Fruit fly (Drosophila melanogaster) whole organism, embryonic: Measurements from ENCODE around the gene Rbp.

Experiments used
- Atf6 ChIP-seq: fragments of 200-800 bp; sonication (Bioruptor generic); IDR thresholded peaks from 2 replicates; pipeline ENCODE4 v1.3.6; 2022; ENCODE audit warnings: missing biosample characterization, missing genetic modification characterization
- Bdp1 ChIP-seq: fragments of 200-800 bp; sonication (Bioruptor generic); optimal IDR thresholded peaks from 3 replicates; lab custom pipeline; 2016; ENCODE audit warnings: missing biosample characterization, missing genetic modification characterization
- CG10209 ChIP-seq: fragments of 200-800 bp; sonication (Bioruptor generic); optimal IDR thresholded peaks from 3 replicates; lab custom pipeline; 2017; ENCODE audit warnings: missing biosample characterization, mild to moderate bottlenecking, missing genetic modification characterization, missing genetic modification reagents
- CG11560 ChIP-seq: fragments of 200-800 bp; sonication (Bioruptor generic); IDR thresholded peaks from 3 replicates; pipeline ENCODE4 v1.3.6; 2022; ENCODE audit warnings: missing biosample characterization, missing genetic modification characterization
- CG11723 ChIP-seq: fragments of 200-800 bp; sonication (Bioruptor generic); optimal IDR thresholded peaks from 2 replicates; lab custom pipeline; 2017; ENCODE audit warnings: missing biosample characterization, mild to moderate bottlenecking, missing genetic modification characterization
- CG13424 ChIP-seq: fragments of 200-800 bp; sonication (Bioruptor generic); optimal IDR thresholded peaks from 2 replicates; lab custom pipeline; 2019; ENCODE audit warnings: missing biosample characterization, mild to moderate bottlenecking, missing genetic modification characterization, moderate library complexity
- CG15011 ChIP-seq: fragments of 200-800 bp; sonication (Bioruptor generic); optimal IDR thresholded peaks from 3 replicates; lab custom pipeline; 2018; ENCODE audit warnings: missing biosample characterization, mild to moderate bottlenecking, missing genetic modification characterization
- CG1647 ChIP-seq: fragments of 200-800 bp; sonication (Bioruptor generic); optimal IDR thresholded peaks from 3 replicates; lab custom pipeline; 2016; ENCODE audit warnings: missing biosample characterization, missing genetic modification characterization
- CG17328 ChIP-seq: fragments of 200-800 bp; sonication (Bioruptor generic); IDR thresholded peaks from 2 replicates; pipeline ENCODE4 v1.3.6; 2022; ENCODE audit warnings: missing biosample characterization, missing genetic modification characterization
- CG17568 ChIP-seq: fragments of 200-800 bp; sonication (Bioruptor generic); optimal IDR thresholded peaks from 2 replicates; lab custom pipeline; 2018; ENCODE audit warnings: missing biosample characterization, mild to moderate bottlenecking, missing genetic modification characterization, moderate library complexity
- CG18011 ChIP-seq: fragments of 200-800 bp; sonication (Bioruptor generic); optimal IDR thresholded peaks from 2 replicates; lab custom pipeline; 2017; ENCODE audit warnings: missing biosample characterization, missing genetic modification characterization, mild to moderate bottlenecking, moderate library complexity, missing genotype
- CG18599 ChIP-seq: fragments of 200-800 bp; sonication (Bioruptor generic); optimal IDR thresholded peaks from 3 replicates; lab custom pipeline; 2017; ENCODE audit warnings: missing biosample characterization, missing genetic modification characterization, mild to moderate bottlenecking, moderate library complexity, missing genetic modification reagents
- CG30020 ChIP-seq: fragments of 200-800 bp; optimal IDR thresholded peaks from 2 replicates; lab custom pipeline; 2019; ENCODE audit warnings: missing biosample characterization, mild to moderate bottlenecking, missing genetic modification characterization, moderate library complexity
- CG31388 ChIP-seq: fragments of 200-800 bp; sonication (Bioruptor generic); optimal IDR thresholded peaks from 2 replicates; lab custom pipeline; 2016; ENCODE audit warnings: missing biosample characterization, missing genetic modification characterization
- CG34376 ChIP-seq: fragments of 200-800 bp; sonication (Bioruptor generic); optimal IDR thresholded peaks from 2 replicates; lab custom pipeline; 2018; ENCODE audit warnings: missing biosample characterization, mild to moderate bottlenecking, missing genetic modification characterization
- CG4282 ChIP-seq: fragments of 200-800 bp; sonication (Bioruptor generic); optimal IDR thresholded peaks from 2 replicates; lab custom pipeline; 2016; ENCODE audit warnings: missing biosample characterization, missing genetic modification characterization
- CG4360 ChIP-seq: fragments of 200-800 bp; sonication (Bioruptor generic); IDR thresholded peaks from 2 replicates; pipeline ENCODE4 v1.3.6; 2022; ENCODE audit warnings: missing biosample characterization, missing genetic modification characterization
- CG6791 ChIP-seq: fragments of 200-800 bp; sonication (Bioruptor generic); IDR thresholded peaks from 3 replicates; pipeline ENCODE4 v1.3.6; 2022; ENCODE audit warnings: missing biosample characterization, missing genetic modification characterization; ENCODE audit not compliant: partially characterized antibody
- CG7928 ChIP-seq: fragments of 200-800 bp; sonication (Bioruptor generic); optimal IDR thresholded peaks from 2 replicates; lab custom pipeline; 2017; ENCODE audit warnings: missing biosample characterization, mild to moderate bottlenecking, missing genetic modification characterization
- CG8478 ChIP-seq: fragments of >200 bp; optimal IDR thresholded peaks from 2 replicates; lab custom pipeline; 2018
- Chrac-16 ChIP-seq: fragments of 200-800 bp; sonication (Bioruptor generic); optimal IDR thresholded peaks from 3 replicates; lab custom pipeline; 2016; ENCODE audit warnings: missing biosample characterization, missing genetic modification characterization
- GATAe ChIP-seq: fragments of 200-800 bp; sonication (Bioruptor generic); conservative IDR thresholded peaks from 2 replicates; pipeline ENCODE4 v1.3.6; 2022; ENCODE audit warnings: missing biosample characterization, missing genetic modification characterization
- HHEX ChIP-seq: fragments of 200-800 bp; sonication (Bioruptor generic); optimal IDR thresholded peaks from 3 replicates; lab custom pipeline; 2017; ENCODE audit warnings: missing biosample characterization, mild to moderate bottlenecking, missing genetic modification characterization, missing genetic modification reagents
- HmgD ChIP-seq: fragments of 200-800 bp; sonication (Bioruptor generic); optimal IDR thresholded peaks from 3 replicates; lab custom pipeline; 2016; ENCODE audit warnings: missing biosample characterization, missing genetic modification characterization
- Hmr ChIP-seq: fragments of 200-800 bp; sonication (Bioruptor generic); optimal IDR thresholded peaks from 3 replicates; lab custom pipeline; 2017; ENCODE audit warnings: mild to moderate bottlenecking, missing biosample characterization, missing genetic modification reagents, missing genetic modification characterization
- Hr3 ChIP-seq: fragments of 200-800 bp; sonication (Bioruptor generic); optimal IDR thresholded peaks from 3 replicates; lab custom pipeline; 2016; ENCODE audit warnings: missing biosample characterization, missing genetic modification characterization
- Jarid2 ChIP-seq: fragments of 200-800 bp; sonication (Bioruptor generic); optimal IDR thresholded peaks from 3 replicates; lab custom pipeline; 2017; ENCODE audit warnings: mild to moderate bottlenecking, missing biosample characterization, missing genetic modification reagents, missing genetic modification characterization
- Med ChIP-seq: fragments of 200-800 bp; sonication (Bioruptor generic); peaks from one replicate; lab custom pipeline; 2016; ENCODE audit warnings: missing biosample characterization, missing genetic modification characterization, mild to moderate bottlenecking, inconsistent platforms, moderate library complexity
- Myb ChIP-seq: fragments of 200-800 bp; sonication (Bioruptor generic); optimal IDR thresholded peaks from 2 replicates; lab custom pipeline; 2016; ENCODE audit warnings: missing biosample characterization, missing genetic modification characterization
- Oli ChIP-seq: fragments of 200-800 bp; sonication (Bioruptor generic); optimal IDR thresholded peaks from 2 replicates; lab custom pipeline; 2018; ENCODE audit warnings: missing biosample characterization, mild to moderate bottlenecking, missing genetic modification characterization, moderate library complexity
- Optix ChIP-seq: fragments of 200-800 bp; sonication (Bioruptor generic); IDR thresholded peaks from 3 replicates; pipeline ENCODE4 v1.3.6; 2022; ENCODE audit warnings: missing biosample characterization, missing genetic modification characterization
- Sox102F ChIP-seq: fragments of 200-800 bp; sonication (Bioruptor generic); optimal IDR thresholded peaks from 2 replicates; lab custom pipeline; 2018; ENCODE audit warnings: missing biosample characterization, mild to moderate bottlenecking, missing genetic modification characterization, moderate library complexity
- abd-A ChIP-seq: fragments of 200-800 bp; sonication (Bioruptor generic); optimal IDR thresholded peaks from 3 replicates; lab custom pipeline; 2019; ENCODE audit warnings: missing biosample characterization, mild to moderate bottlenecking, missing genetic modification characterization, moderate library complexity
- al ChIP-seq: fragments of 200-800 bp; sonication (Bioruptor generic); IDR thresholded peaks from 2 replicates; pipeline ENCODE4 v1.3.6; 2022; ENCODE audit warnings: missing biosample characterization, missing genetic modification characterization
- bbx ChIP-seq: fragments of 200-800 bp; sonication (Bioruptor generic); IDR thresholded peaks from 2 replicates; pipeline ENCODE4 v1.3.6; 2022; ENCODE audit warnings: missing biosample characterization, missing genetic modification characterization; ENCODE audit not compliant: partially characterized antibody
- btn ChIP-seq: fragments of 200-800 bp; sonication (Bioruptor generic); optimal IDR thresholded peaks from 2 replicates; lab custom pipeline; 2016; ENCODE audit warnings: missing biosample characterization, missing genetic modification characterization
- cg ChIP-seq: fragments of 200-800 bp; sonication (Bioruptor generic); optimal IDR thresholded peaks from 3 replicates; lab custom pipeline; 2019; ENCODE audit warnings: missing biosample characterization, mild to moderate bottlenecking, missing genetic modification characterization, moderate library complexity
- danr ChIP-seq: fragments of 200-800 bp; sonication (Bioruptor generic); IDR thresholded peaks from 2 replicates; pipeline ENCODE4 v1.3.6; 2022; ENCODE audit warnings: missing biosample characterization, missing genetic modification characterization
- ems ChIP-seq: fragments of 200-800 bp; sonication (Bioruptor generic); optimal IDR thresholded peaks from 3 replicates; lab custom pipeline; 2016; ENCODE audit warnings: missing biosample characterization, missing genetic modification characterization
- h ChIP-seq: fragments of >200 bp; optimal IDR thresholded peaks from 2 replicates; lab custom pipeline; 2017
- maf-S ChIP-seq: fragments of 200-800 bp; sonication (Bioruptor generic); optimal IDR thresholded peaks from 2 replicates; lab custom pipeline; 2016; ENCODE audit warnings: missing biosample characterization, missing genetic modification characterization
- mld ChIP-seq: fragments of 200-800 bp; sonication (Bioruptor generic); IDR thresholded peaks from 3 replicates; pipeline ENCODE4 v1.3.6; 2022; ENCODE audit warnings: missing biosample characterization, missing genetic modification characterization; ENCODE audit not compliant: partially characterized antibody
- otp ChIP-seq: fragments of 200-800 bp; sonication (Bioruptor generic); IDR thresholded peaks from 3 replicates; pipeline ENCODE4, ENCODE4 v1.3.6; 2022; ENCODE audit warnings: missing biosample characterization, missing genetic modification characterization
- pb ChIP-seq: fragments of 200-800 bp; sonication (Bioruptor generic); optimal IDR thresholded peaks from 3 replicates; lab custom pipeline; 2016; ENCODE audit warnings: missing biosample characterization, missing genetic modification characterization
- repo ChIP-seq: fragments of 200-800 bp; sonication (Bioruptor generic); optimal IDR thresholded peaks from 2 replicates; lab custom pipeline; 2016; ENCODE audit warnings: missing biosample characterization, missing genetic modification characterization
- sens ChIP-seq: fragments of 200-800 bp; sonication (Bioruptor generic); peaks from one replicate; lab custom pipeline; 2016; ENCODE audit warnings: missing biosample characterization, missing genetic modification characterization
- so ChIP-seq: fragments of 200-800 bp; sonication (Bioruptor generic); IDR thresholded peaks from 3 replicates; pipeline ENCODE4 v1.3.6; 2022; ENCODE audit warnings: missing biosample characterization, missing genetic modification characterization
- stwl ChIP-seq: fragments of 200-800 bp; sonication (Bioruptor generic); optimal IDR thresholded peaks from 3 replicates; lab custom pipeline; 2018; ENCODE audit warnings: missing biosample characterization, mild to moderate bottlenecking, missing genetic modification characterization, moderate library complexity
- tup ChIP-seq: fragments of 200-800 bp; sonication (Bioruptor generic); optimal IDR thresholded peaks from 2 replicates; lab custom pipeline; 2016; ENCODE audit warnings: missing biosample characterization, mild to moderate bottlenecking, missing genetic modification characterization, moderate library complexity
- usp ChIP-seq: fragments of >200 bp; optimal IDR thresholded peaks from 2 replicates; lab custom pipeline; 2017; ENCODE audit warnings: missing biosample characterization, missing genetic modification characterization
- z ChIP-seq: fragments of 200-800 bp; sonication (Bioruptor generic); IDR thresholded peaks from 3 replicates; pipeline ENCODE4 v1.3.6; 2022; ENCODE audit warnings: missing biosample characterization, missing genetic modification characterization
- zen2 ChIP-seq: fragments of 200-800 bp; sonication (Bioruptor generic); IDR thresholded peaks from 3 replicates; pipeline ENCODE4 v1.3.6; 2022; ENCODE audit warnings: missing biosample characterization, missing genetic modification characterization; ENCODE audit not compliant: partially characterized antibody

Gene Rbp

dm6 chr3R:15366839-15367238 is 7.6 kb upstream of the Rbp start (continued):
- TF ChIP-seq Oli (tag; lab: Kevin White, UChicago): peak; percentile 25
- no peak for TF ChIP-seq h (lab: Kevin White, UChicago)
- TF ChIP-seq CG11560 (tag; lab: Robert Waterston, UW): no peak
- peak; percentile 59 for TF ChIP-seq CG17328 (GFP tag; lab: Robert Waterston, UW)
- no peak for TF ChIP-seq bbx
- no peak for TF ChIP-seq CG34376 (GFP tag; lab: Kevin White, UChicago)
- no peak for TF ChIP-seq CG30020 (tag; lab: Kevin White, UChicago)
- no peak for TF ChIP-seq mld (GFP tag; lab: Robert Waterston, UW)
- peak; percentile 11 for TF ChIP-seq ems (GFP tag; lab: Kevin White, UChicago)
- TF ChIP-seq CG1647 (GFP tag; lab: Kevin White, UChicago): no peak
- TF ChIP-seq GATAe (GFP tag; lab: Robert Waterston, UW): no peak
- no peak for TF ChIP-seq CG8478
- 0 out of 2 replicates have a peak, but pooled peaks have one; percentile 10 for TF ChIP-seq Atf6
- peak; percentile 37 for TF ChIP-seq CG10209 (GFP tag; lab: Kevin White, UChicago)
- peak; percentile 33; the same call in 1 of the 2 replicates for TF ChIP-seq al (GFP tag; lab: Robert Waterston, UW)
- TF ChIP-seq btn (GFP tag; lab: Kevin White, UChicago): no peak
- no peak for TF ChIP-seq maf-S (GFP tag; lab: Kevin White, UChicago)
- no peak for TF ChIP-seq pb (GFP tag; lab: Kevin White, UChicago)
- TF ChIP-seq CG17568: no peak
- no peak for TF ChIP-seq Optix (GFP tag; lab: Robert Waterston, UW)
- TF ChIP-seq HHEX (GFP tag; lab: Kevin White, UChicago): no peak
- TF ChIP-seq usp (GFP tag; lab: Kevin White, UChicago): no peak
- TF ChIP-seq danr (GFP tag; lab: Robert Waterston, UW): no peak
- TF ChIP-seq abd-A (tag; lab: Kevin White, UChicago): no peak
- TF ChIP-seq tup: no peak
- TF ChIP-seq zen2 (GFP tag; lab: Robert Waterston, UW): no peak
- no peak for TF ChIP-seq Jarid2 (GFP tag; lab: Kevin White, UChicago)
- 0 out of 3 replicates have a peak, but pooled peaks have one; percentile 51 for TF ChIP-seq so (GFP tag; lab: Robert Waterston, UW)
- TF ChIP-seq CG31388 (GFP tag; lab: Kevin White, UChicago): no peak
- TF ChIP-seq Myb: no peak
- TF ChIP-seq sens (GFP tag; lab: Kevin White, UChicago): peak; percentile 75
- TF ChIP-seq CG11723: no peak
- no peak for TF ChIP-seq CG18599 (GFP tag; lab: Kevin White, UChicago)
- no peak for TF ChIP-seq stwl
- TF ChIP-seq CG13424 (tag; lab: Kevin White, UChicago): peak; percentile 40
- TF ChIP-seq CG7928: no peak
- TF ChIP-seq Bdp1 (GFP tag; lab: Kevin White, UChicago): no peak
- TF ChIP-seq Hr3: peak; percentile 11
- TF ChIP-seq CG15011: no peak
- TF ChIP-seq CG4360 (GFP tag; lab: Robert Waterston, UW): no peak
- TF ChIP-seq CG4282: no peak
- TF ChIP-seq Hmr (GFP tag; lab: Kevin White, UChicago): no peak
- TF ChIP-seq Med: peak; percentile 29
- TF ChIP-seq Chrac-16 (GFP tag; lab: Kevin White, UChicago): no peak
- TF ChIP-seq CG18011 (GFP tag; lab: Kevin White, UChicago): no peak
- TF ChIP-seq cg: no peak
- no peak for TF ChIP-seq repo (GFP tag; lab: Kevin White, UChicago)
- TF ChIP-seq Sox102F (GFP tag; lab: Kevin White, UChicago): no peak
- no peak for TF ChIP-seq HmgD (GFP tag; lab: Kevin White, UChicago)
- TF ChIP-seq z (GFP tag; lab: Robert Waterston, UW): no peak
- no peak for TF ChIP-seq CG6791 (GFP tag; lab: Robert Waterston, UW)
- TF ChIP-seq otp (GFP tag; lab: Robert Waterston, UW): no peak
